Worm (Caenorhabditis elegans) whole organism, young adult: Measurements from ENCODE around the gene Y39B6A.9.

Experiments used
- B0019.2 ChIP-seq: fragments of 200-800 bp; sonication (Bioruptor generic); conservative IDR thresholded peaks from 2 replicates; pipeline ENCODE4 v1.3.6; 2022; ENCODE audit warnings: missing genetic modification reagents, missing genetic modification characterization, missing compliant biosample characterization
- C17E4.6 ChIP-seq: fragments of 200-800 bp; sonication (Bioruptor generic); IDR thresholded peaks from 2 replicates; pipeline ENCODE4 v1.3.6; 2022; ENCODE audit warnings: missing genetic modification reagents, missing genetic modification characterization, missing compliant biosample characterization
- D2030.7 ChIP-seq: fragments of 200-800 bp; sonication (Bioruptor generic); IDR thresholded peaks from 2 replicates; pipeline ENCODE4 v1.3.6; 2022; ENCODE audit warnings: missing genetic modification reagents, missing genetic modification characterization, missing compliant biosample characterization
- F23B12.7 ChIP-seq: sonication (generic microtip); optimal IDR thresholded peaks from 2 replicates; lab custom pipeline; 2017; ENCODE audit warnings: missing genetic modification characterization, mild to moderate bottlenecking, missing compliant biosample characterization, antibody characterized with exemption, moderate library complexity; ENCODE audit not compliant: insufficient read depth
- F52B5.7 ChIP-seq: sonication (generic microtip); optimal IDR thresholded peaks from 2 replicates; lab custom pipeline; 2016; ENCODE audit warnings: mild to moderate bottlenecking, missing genetic modification characterization, missing compliant biosample characterization
- K12H6.12 ChIP-seq: fragments of 200-800 bp; sonication (Bioruptor generic); optimal IDR thresholded peaks from 2 replicates; lab custom pipeline; 2018; ENCODE audit warnings: mild to moderate bottlenecking, missing genetic modification characterization, missing compliant biosample characterization
- T26A5.8 ChIP-seq: sonication (generic microtip); optimal IDR thresholded peaks from 2 replicates; lab custom pipeline; 2016; ENCODE audit warnings: missing genetic modification characterization, missing compliant biosample characterization
- Y67H2A.10 ChIP-seq: fragments of 200-800 bp; sonication (Bioruptor generic); conservative IDR thresholded peaks from 2 replicates; pipeline ENCODE4 v1.3.6; 2022; ENCODE audit warnings: missing genetic modification reagents, missing genetic modification characterization, missing compliant biosample characterization
- ZK185.1 ChIP-seq: sonication (generic microtip); optimal IDR thresholded peaks from 2 replicates; lab custom pipeline; 2016; ENCODE audit warnings: mild to moderate bottlenecking, missing genetic modification characterization, missing compliant biosample characterization; ENCODE audit not compliant: poor library complexity, severe bottlenecking
- ama-1 ChIP-seq, 3 experiments: fragments of 150-350 bp in 1 of 3; sonication (generic microtip) in 2 of 3; optimal IDR thresholded peaks; 2 replicates each; lab custom pipeline; 2014 to 2018; ENCODE audit warnings: missing biosample characterization in 2 of 3, missing genetic modification characterization in 2 of 3, missing genetic modification reagents in 2 of 3
- aptf-2 ChIP-seq: fragments of 200-800 bp; sonication (Bioruptor generic); conservative IDR thresholded peaks from 2 replicates; pipeline ENCODE4 v1.3.6; 2022; ENCODE audit warnings: missing genetic modification reagents, missing genetic modification characterization, missing compliant biosample characterization
- attf-3 ChIP-seq: fragments of 200-800 bp; sonication (Bioruptor generic); conservative IDR thresholded peaks from 2 replicates; pipeline ENCODE4 v1.3.6; 2022; ENCODE audit warnings: missing genetic modification reagents, missing genetic modification characterization, missing compliant biosample characterization
- bed-2 ChIP-seq: fragments of 200-800 bp; sonication (Bioruptor generic); IDR thresholded peaks from 2 replicates; pipeline ENCODE4 v1.3.6; 2022; ENCODE audit warnings: missing genetic modification reagents, missing genetic modification characterization, missing compliant biosample characterization
- cebp-2 ChIP-seq: fragments of 200-800 bp; sonication (Bioruptor generic); IDR thresholded peaks from 2 replicates; pipeline ENCODE4 v1.3.6; 2022; ENCODE audit warnings: missing genetic modification characterization, missing compliant biosample characterization
- ceh-100 ChIP-seq: fragments of 200-800 bp; sonication (Bioruptor generic); IDR thresholded peaks from 2 replicates; pipeline ENCODE4 v1.3.6; 2022; ENCODE audit warnings: missing genetic modification reagents, missing genetic modification characterization, missing compliant biosample characterization
- ceh-27 ChIP-seq: fragments of 200-800 bp; sonication (Bioruptor generic); optimal IDR thresholded peaks from 2 replicates; lab custom pipeline; 2018; ENCODE audit warnings: mild to moderate bottlenecking, missing genetic modification characterization, moderate library complexity, missing compliant biosample characterization
- chd-7 ChIP-seq: sonication (generic microtip); optimal IDR thresholded peaks from 2 replicates; lab custom pipeline; 2016; ENCODE audit warnings: mild to moderate bottlenecking, missing genetic modification characterization, moderate library complexity, missing compliant biosample characterization
- dox-1 ChIP-seq: fragments of 200-800 bp; sonication (Bioruptor generic); IDR thresholded peaks from 2 replicates; pipeline ENCODE4 v1.3.6; 2022; ENCODE audit warnings: missing genetic modification reagents, missing genetic modification characterization, missing compliant biosample characterization
- dpl-1 ChIP-seq: fragments of 150-350 bp; optimal IDR thresholded peaks from 2 replicates; lab custom pipeline; 2014; ENCODE audit warnings: missing biosample characterization, missing genetic modification reagents, missing genetic modification characterization
- efl-1 ChIP-seq: fragments of 150-350 bp; optimal IDR thresholded peaks from 2 replicates; lab custom pipeline; 2014; ENCODE audit warnings: missing biosample characterization, missing genetic modification reagents, missing genetic modification characterization
- egl-18 ChIP-seq: fragments of 200-800 bp; sonication (Bioruptor generic); IDR thresholded peaks from 2 replicates; pipeline ENCODE4 v1.3.6; 2022; ENCODE audit warnings: missing genetic modification reagents, missing genetic modification characterization, missing compliant biosample characterization
- egrh-3 ChIP-seq: fragments of 200-800 bp; sonication (Bioruptor generic); IDR thresholded peaks from 2 replicates; pipeline ENCODE4 v1.3.6; 2022; ENCODE audit warnings: missing genetic modification reagents, missing genetic modification characterization, missing compliant biosample characterization
- gei-17 ChIP-seq: fragments of 200-800 bp; sonication (Bioruptor generic); optimal IDR thresholded peaks from 2 replicates; lab custom pipeline; 2018; ENCODE audit warnings: mild to moderate bottlenecking, missing genetic modification characterization, missing compliant biosample characterization
- him-1 ChIP-seq: sonication (generic microtip); optimal IDR thresholded peaks from 2 replicates; lab custom pipeline; 2016; ENCODE audit warnings: missing genotype, missing genetic modification reagents, missing genetic modification characterization, missing compliant biosample characterization
- hlh-12 ChIP-seq: sonication (generic microtip); optimal IDR thresholded peaks from 2 replicates; lab custom pipeline; 2016; ENCODE audit warnings: missing genetic modification characterization, missing compliant biosample characterization
- hmg-1.2 ChIP-seq: fragments of 200-800 bp; sonication (Bioruptor generic); IDR thresholded peaks from 2 replicates; pipeline ENCODE4 v1.3.6; 2022; ENCODE audit warnings: missing genetic modification reagents, missing genetic modification characterization, missing compliant biosample characterization
- lag-1 ChIP-seq: fragments of 200-800 bp; sonication (Bioruptor generic); IDR thresholded peaks from 2 replicates; pipeline ENCODE4 v1.3.6; 2022; ENCODE audit warnings: missing genetic modification reagents, missing genetic modification characterization, missing compliant biosample characterization
- lin-26 ChIP-seq: fragments of 200-800 bp; sonication (Bioruptor generic); IDR thresholded peaks from 2 replicates; pipeline ENCODE4 v1.3.6; 2022; ENCODE audit warnings: missing genetic modification reagents, missing genetic modification characterization, missing compliant biosample characterization
- lin-35 ChIP-seq, 3 experiments: fragments of 150-350 bp in 2 of 3; sonication (generic microtip) in 1 of 3; optimal IDR thresholded peaks; 2 replicates each; lab custom pipeline; 2014 to 2018; ENCODE audit warnings: missing biosample characterization in 3 of 3, missing genetic modification characterization in 3 of 3, missing genetic modification reagents in 3 of 3
- madf-6 ChIP-seq: fragments of 200-800 bp; sonication (Bioruptor generic); IDR thresholded peaks from 2 replicates; pipeline ENCODE4 v1.3.6; 2022; ENCODE audit warnings: missing genetic modification reagents, missing genetic modification characterization, missing compliant biosample characterization
- madf-8 ChIP-seq: fragments of 200-800 bp; sonication (Bioruptor generic); conservative IDR thresholded peaks from 2 replicates; pipeline ENCODE4 v1.3.6; 2022; ENCODE audit warnings: missing genetic modification reagents, missing genetic modification characterization, missing compliant biosample characterization
- mcd-1 ChIP-seq: fragments of 200-800 bp; sonication (Bioruptor generic); IDR thresholded peaks from 2 replicates; pipeline ENCODE4 v1.3.6; 2022; ENCODE audit warnings: missing genetic modification reagents, missing genetic modification characterization, missing compliant biosample characterization
- nfya-1 ChIP-seq: sonication (generic microtip); optimal IDR thresholded peaks from 2 replicates; lab custom pipeline; 2017; ENCODE audit warnings: antibody characterized with exemption, missing compliant biosample characterization, missing genetic modification characterization, borderline replicate concordance; ENCODE audit not compliant: insufficient read depth
- nhr-179 ChIP-seq: sonication (generic microtip); optimal IDR thresholded peaks from 2 replicates; lab custom pipeline; 2016; ENCODE audit warnings: mild to moderate bottlenecking, missing genetic modification characterization, missing compliant biosample characterization
- nhr-90 ChIP-seq: sonication (generic microtip); optimal IDR thresholded peaks from 2 replicates; lab custom pipeline; 2016; ENCODE audit warnings: missing genotype, mild to moderate bottlenecking, missing genetic modification characterization, missing compliant biosample characterization
- rec-8 ChIP-seq, 2 experiments: sonication (generic microtip); optimal IDR thresholded peaks; 2 replicates each; lab custom pipeline; 2016; ENCODE audit warnings: mild to moderate bottlenecking in 2 of 2, missing genetic modification characterization in 2 of 2, missing genetic modification reagents in 2 of 2, missing genotype in 2 of 2, missing biosample characterization in 1 of 2, missing compliant biosample characterization in 1 of 2, moderate library complexity in 1 of 2
- rpc-1 ChIP-seq, 2 experiments: fragments of 150-350 bp in 1 of 2; sonication (generic microtip) in 1 of 2; optimal IDR thresholded peaks; 2 replicates each; lab custom pipeline; 2014 to 2018; ENCODE audit warnings: missing biosample characterization in 1 of 2, missing genetic modification characterization in 1 of 2, missing genetic modification reagents in 1 of 2, missing genotype in 1 of 2
- sdz-38 ChIP-seq: sonication (generic microtip); optimal IDR thresholded peaks from 2 replicates; lab custom pipeline; 2016; ENCODE audit warnings: missing genotype, missing genetic modification characterization, missing compliant biosample characterization
- snpc-3.4 ChIP-seq: sonication (generic microtip); optimal IDR thresholded peaks from 2 replicates; lab custom pipeline; 2017; ENCODE audit warnings: missing genetic modification characterization, mild to moderate bottlenecking, missing compliant biosample characterization, antibody characterized with exemption, moderate library complexity, missing genotype, missing genetic modification reagents
- somi-1 ChIP-seq: fragments of 200-800 bp; sonication (Bioruptor generic); optimal IDR thresholded peaks from 2 replicates; lab custom pipeline; 2018; ENCODE audit warnings: mild to moderate bottlenecking, missing genetic modification characterization, missing compliant biosample characterization
- ztf-18 ChIP-seq: sonication (generic microtip); optimal IDR thresholded peaks from 2 replicates; lab custom pipeline; 2016; ENCODE audit warnings: missing genotype, mild to moderate bottlenecking, missing genetic modification characterization, missing compliant biosample characterization
- ztf-25 ChIP-seq: fragments of 200-800 bp; sonication (Bioruptor generic); IDR thresholded peaks from 2 replicates; pipeline ENCODE4 v1.3.6; 2022; ENCODE audit warnings: missing genetic modification reagents, missing genetic modification characterization, missing compliant biosample characterization
- ztf-3 ChIP-seq: fragments of 200-800 bp; sonication (Bioruptor generic); optimal IDR thresholded peaks from 2 replicates; lab custom pipeline; 2018; ENCODE audit warnings: mild to moderate bottlenecking, missing genetic modification characterization, missing compliant biosample characterization
- ztf-6 ChIP-seq: fragments of 200-800 bp; sonication (Bioruptor generic); IDR thresholded peaks from 2 replicates; pipeline ENCODE4 v1.3.6; 2022; ENCODE audit warnings: missing genetic modification reagents, missing genetic modification characterization, missing compliant biosample characterization

The Y39B6A.9 gene

DNA sequence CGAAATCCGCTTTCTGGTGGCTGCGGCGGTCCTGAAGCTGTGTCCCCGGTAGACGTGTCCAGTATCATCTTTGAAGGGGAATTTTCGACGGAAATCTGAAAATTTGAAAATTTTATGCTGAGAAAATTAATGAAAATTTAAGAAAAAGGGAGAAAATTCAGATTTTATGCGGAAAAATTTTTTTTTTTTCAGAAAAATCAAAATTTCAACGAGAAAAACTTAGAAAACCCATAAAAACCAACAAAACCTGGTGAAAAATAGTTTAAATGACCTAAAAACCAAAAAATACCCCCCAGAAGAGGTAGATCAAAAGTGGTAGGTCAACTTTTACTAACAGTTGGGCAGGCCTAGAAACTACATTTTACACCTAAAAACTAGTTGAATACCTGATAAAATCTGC lies 2.8 kb upstream of the Y39B6A.9 start, which contains the start of gene Y39B6A.10:
Gene Y39B6A.10 (minus strand): TSS at position 101 of the 400 bp plus-strand sequence.
- TF ChIP-seq efl-1 (peak; percentile 66), dpl-1 (GFP tag; lab: Kevin White, UChicago) (peak; percentile 26), madf-8 (peak; percentile 36), hlh-12 (tag; lab: Kevin White, UChicago) (no peak)

DNA sequence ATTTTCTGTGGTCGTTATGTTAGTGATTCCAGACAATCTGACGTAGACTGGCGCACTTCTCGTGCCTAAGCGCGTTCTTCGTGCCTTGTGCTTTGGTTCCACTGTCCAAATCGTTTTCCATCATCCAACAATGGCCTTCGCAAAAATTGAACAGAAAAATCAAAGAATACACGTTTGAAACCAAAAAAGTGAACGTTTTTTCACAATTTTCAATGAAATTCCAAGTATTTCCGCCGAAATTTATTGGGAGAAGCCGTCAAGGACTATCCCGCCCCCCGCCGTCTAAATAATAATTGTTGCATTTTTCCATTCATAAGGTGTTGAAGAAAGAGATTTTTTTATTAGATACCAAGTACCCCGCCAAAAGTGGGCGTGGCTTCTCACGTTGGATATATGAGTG lies 4.2 kb downstream of the Y39B6A.9 start, which contains the start of gene cpg-23:
Gene cpg-23 (plus strand): TSS at position 301 of the 400 bp plus-strand sequence.
- TF ChIP-seq madf-6 (GFP tag; lab: Robert Waterston, UW) (no peak), ceh-27 (GFP tag; lab: Kevin White, UChicago) (no peak), gei-17 (no peak), snpc-3.4 (tag; lab: Kevin White, UChicago) (no peak), cebp-2 (GFP tag; lab: Robert Waterston, UW) (no peak), C17E4.6 (no peak), ztf-6 (GFP tag; lab: Robert Waterston, UW) (no peak), F23B12.7 (tag; lab: Kevin White, UChicago) (no peak), D2030.7 (GFP tag; lab: Robert Waterston, UW) (no peak), T26A5.8 (no peak), chd-7 (tag; lab: Kevin White, UChicago) (no peak), K12H6.12 (tag; lab: Kevin White, UChicago) (no peak), Y67H2A.10 (GFP tag; lab: Robert Waterston, UW) (no peak), F52B5.7 (tag; lab: Kevin White, UChicago) (no peak), somi-1 (GFP tag; lab: Kevin White, UChicago) (no peak), sdz-38 (tag; lab: Kevin White, UChicago) (no peak), lin-26 (GFP tag; lab: Robert Waterston, UW) (no peak), B0019.2 (no peak)
- TF ChIP-seq, all 124 proteins: peak for 0

DNA sequence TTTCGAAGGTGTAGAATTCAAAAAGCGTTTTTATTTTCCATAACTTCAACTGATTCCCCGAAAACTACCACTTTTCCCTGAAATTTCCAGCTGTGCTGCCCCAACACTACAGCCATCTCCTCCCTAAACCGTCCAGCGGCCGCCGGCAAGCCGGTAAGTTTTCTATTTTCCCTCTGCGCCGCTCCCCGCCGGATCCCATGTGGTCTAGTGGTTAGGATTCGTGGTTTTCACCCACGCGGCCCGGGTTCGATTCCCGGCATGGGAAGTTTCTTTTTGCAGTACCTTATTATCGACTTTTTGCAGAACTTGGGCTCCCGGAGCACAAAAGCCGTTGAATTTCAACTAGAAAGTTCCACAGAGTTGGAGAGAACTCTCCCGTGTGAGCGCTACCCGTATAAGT lies 6.3 kb downstream of the Y39B6A.9 start:
- TF ChIP-seq nfya-1: no peak
- peak; percentile 5 for TF ChIP-seq nhr-179 (tag; lab: Kevin White, UChicago)
- TF ChIP-seq hlh-12 (tag; lab: Kevin White, UChicago): no peak
- TF ChIP-seq hmg-1.2 (GFP tag; lab: Robert Waterston, UW): peak; percentile 65
- TF ChIP-seq rpc-1 (optimal IDR thresholded peaks at IDR 0.05; lab: Kevin White, UChicago): peak; percentile 58
- peak; percentile 72 for TF ChIP-seq rpc-1 (tag; optimal IDR thresholded peaks at IDR 0.05; lab: Kevin White, UChicago)
- TF ChIP-seq aptf-2 (GFP tag; lab: Robert Waterston, UW): no peak
- no peak for TF ChIP-seq ZK185.1
- peak; percentile 21 for TF ChIP-seq nhr-90 (tag; lab: Kevin White, UChicago)
- 0 out of 2 replicates have a peak, but pooled peaks have one; percentile 65 for TF ChIP-seq ztf-25
- TF ChIP-seq mcd-1 (GFP tag; lab: Robert Waterston, UW): peak; percentile 54
- TF ChIP-seq lag-1 (GFP tag; lab: Robert Waterston, UW): no peak
- TF ChIP-seq ama-1 (optimal IDR thresholded peaks at IDR 0.05; lab: Kevin White, UChicago): no peak
- TF ChIP-seq ama-1 (GFP tag; optimal IDR thresholded peaks at IDR 0.05; lab: Kevin White, UChicago): peak in 1 of 2 experiments; percentile 2
- no peak for TF ChIP-seq efl-1
- peak in 1 of 2 experiments; percentile 33 for TF ChIP-seq rec-8 (tag; optimal IDR thresholded peaks at IDR 0.05; lab: Kevin White, UChicago)
- no peak for TF ChIP-seq egl-18 (GFP tag; lab: Robert Waterston, UW)
- TF ChIP-seq bed-2: 0 out of 2 replicates have a peak, but pooled peaks have one; percentile 35
- peak; percentile 65 for TF ChIP-seq egrh-3 (GFP tag; lab: Robert Waterston, UW)
- TF ChIP-seq lin-35 (GFP tag; optimal IDR thresholded peaks at IDR 0.05; lab: Kevin White, UChicago): no peak
- TF ChIP-seq ztf-18: peak; percentile 58
- TF ChIP-seq dox-1 (GFP tag; lab: Robert Waterston, UW): no peak
- peak; percentile 48 for TF ChIP-seq ceh-100 (GFP tag; lab: Robert Waterston, UW)
- TF ChIP-seq ztf-3 (GFP tag; lab: Kevin White, UChicago): no peak
- 0 out of 2 replicates have a peak, but pooled peaks have one; percentile 28 for TF ChIP-seq D2030.7 (GFP tag; lab: Robert Waterston, UW)
- TF ChIP-seq attf-3 (GFP tag; lab: Robert Waterston, UW): 0 out of 2 replicates have a peak, but pooled peaks have one; percentile 28
- TF ChIP-seq him-1 (tag; lab: Kevin White, UChicago): peak; percentile 2
